Fruit fly (Drosophila melanogaster) whole organism, adult: ENCODE data around the gene Cyp4g15.

ENCODE experiments used
- CG11617 ChIP-seq: fragments of 200-800 bp; sonication (Bioruptor generic); optimal IDR thresholded peaks from 2 replicates; lab custom pipeline; 2017; ENCODE audit warnings: mild to moderate bottlenecking, missing biosample characterization, missing genetic modification reagents, missing genetic modification characterization
- CG12768 ChIP-seq: fragments of 200-800 bp; sonication (Bioruptor generic); optimal IDR thresholded peaks from 2 replicates; lab custom pipeline; 2017; ENCODE audit warnings: missing biosample characterization, missing genetic modification characterization, mild to moderate bottlenecking, moderate library complexity, missing genetic modification reagents
- CG14711 ChIP-seq: fragments of 200-800 bp; sonication (Bioruptor generic); optimal IDR thresholded peaks from 2 replicates; lab custom pipeline; 2018; ENCODE audit warnings: missing biosample characterization, mild to moderate bottlenecking, missing genetic modification characterization, moderate library complexity
- CG1620 ChIP-seq: fragments of 200-800 bp; sonication (Bioruptor generic); optimal IDR thresholded peaks from 2 replicates; lab custom pipeline; 2016; ENCODE audit warnings: missing biosample characterization, missing genetic modification characterization
- CG33017 ChIP-seq: fragments of 200-800 bp; sonication (Bioruptor generic); optimal IDR thresholded peaks from 2 replicates; lab custom pipeline; 2018; ENCODE audit warnings: missing biosample characterization, mild to moderate bottlenecking, missing genetic modification characterization, moderate library complexity
- CG5204 ChIP-seq: fragments of 200-800 bp; sonication (Bioruptor generic); optimal IDR thresholded peaks from 2 replicates; lab custom pipeline; 2016; ENCODE audit warnings: missing biosample characterization, missing genetic modification characterization
- CG7045 ChIP-seq: fragments of 200-800 bp; sonication (Bioruptor generic); optimal IDR thresholded peaks from 2 replicates; lab custom pipeline; 2017; ENCODE audit warnings: missing biosample characterization, mild to moderate bottlenecking, missing genetic modification characterization
- CG7101 ChIP-seq: fragments of 200-800 bp; sonication (Bioruptor generic); optimal IDR thresholded peaks from 2 replicates; lab custom pipeline; 2018; ENCODE audit warnings: missing biosample characterization, mild to moderate bottlenecking, missing genetic modification characterization, moderate library complexity
- Clk ChIP-seq: fragments of 200-800 bp; sonication (Bioruptor generic); optimal IDR thresholded peaks from 2 replicates; lab custom pipeline; 2017; ENCODE audit warnings: missing biosample characterization, missing genetic modification characterization
- Crg-1 ChIP-seq: fragments of 200-800 bp; sonication (Bioruptor generic); optimal IDR thresholded peaks from 2 replicates; lab custom pipeline; 2016; ENCODE audit warnings: missing biosample characterization, missing genetic modification characterization
- Hr96 ChIP-seq: fragments of 200-800 bp; sonication (Bioruptor generic); optimal IDR thresholded peaks from 2 replicates; lab custom pipeline; 2016; ENCODE audit warnings: missing biosample characterization, missing genetic modification characterization
- Mnt ChIP-seq: fragments of 200-800 bp; sonication (Bioruptor generic); optimal IDR thresholded peaks from 2 replicates; lab custom pipeline; 2016; ENCODE audit warnings: missing biosample characterization, mild to moderate bottlenecking, missing genetic modification characterization
- bab1 ChIP-seq: fragments of 200-800 bp; sonication (Bioruptor generic); optimal IDR thresholded peaks from 3 replicates; lab custom pipeline; 2019; ENCODE audit warnings: missing biosample characterization, mild to moderate bottlenecking, missing genetic modification characterization, moderate library complexity
- cic ChIP-seq: fragments of 200-800 bp; sonication (Bioruptor generic); optimal IDR thresholded peaks from 2 replicates; lab custom pipeline; 2017; ENCODE audit warnings: missing biosample characterization, mild to moderate bottlenecking, missing genetic modification characterization, moderate library complexity
- cnc ChIP-seq, 2 experiments: fragments of >200 bp; optimal IDR thresholded peaks; 2 replicates each; lab custom pipeline; 2017
- kay ChIP-seq: fragments of 200-800 bp; sonication (Bioruptor generic); peaks from one replicate; lab custom pipeline; 2016; ENCODE audit warnings: missing biosample characterization, missing genetic modification characterization, borderline replicate concordance
- ovo ChIP-seq: fragments of 200-800 bp; sonication (Bioruptor generic); optimal IDR thresholded peaks from 2 replicates; lab custom pipeline; 2016; ENCODE audit warnings: missing biosample characterization, missing genetic modification characterization
- pad ChIP-seq: fragments of 200-800 bp; sonication (Bioruptor generic); optimal IDR thresholded peaks from 3 replicates; lab custom pipeline; 2017; ENCODE audit warnings: missing biosample characterization, missing genetic modification characterization, mild to moderate bottlenecking, moderate library complexity, missing genetic modification reagents
- tj ChIP-seq: fragments of 200-800 bp; sonication (Bioruptor generic); optimal IDR thresholded peaks from 3 replicates; lab custom pipeline; 2017; ENCODE audit warnings: missing biosample characterization, mild to moderate bottlenecking, missing genetic modification characterization, moderate library complexity
- toe ChIP-seq: fragments of 200-800 bp; sonication (Bioruptor generic); optimal IDR thresholded peaks from 2 replicates; lab custom pipeline; 2016; ENCODE audit warnings: missing biosample characterization, missing genetic modification characterization

Cyp4g15 gene

dm6 chrX:11458912-11459836 lies 17.7 kb upstream of the Cyp4g15 start, which contains the start of gene CG43155:
CG43155 (plus strand) TSS chrX:11459786.
- TF ChIP-seq Hr96 (GFP tag; lab: Kevin White, UChicago) (no peak), pad (no peak), Clk (GFP tag; lab: Kevin White, UChicago) (no peak), CG33017 (tag; lab: Kevin White, UChicago) (no peak), Mnt (GFP tag; lab: Kevin White, UChicago) (no peak), CG11617 (GFP tag; lab: Kevin White, UChicago) (no peak), Crg-1 (no peak), ovo (GFP tag; lab: Kevin White, UChicago) (no peak), cic (GFP tag; lab: Kevin White, UChicago) (no peak), tj (GFP tag; lab: Kevin White, UChicago) (no peak), toe (no peak), CG7045 (GFP tag; lab: Kevin White, UChicago) (no peak), bab1 (GFP tag; lab: Kevin White, UChicago) (no peak), cnc (optimal IDR thresholded peaks at IDR 0.05; lab: Kevin White, UChicago) (no peak), CG12768 (GFP tag; lab: Kevin White, UChicago) (no peak), CG1620 (GFP tag; lab: Kevin White, UChicago) (no peak), CG14711 (tag; lab: Kevin White, UChicago) (no peak), kay (GFP tag; lab: Kevin White, UChicago) (no peak)

DNA sequence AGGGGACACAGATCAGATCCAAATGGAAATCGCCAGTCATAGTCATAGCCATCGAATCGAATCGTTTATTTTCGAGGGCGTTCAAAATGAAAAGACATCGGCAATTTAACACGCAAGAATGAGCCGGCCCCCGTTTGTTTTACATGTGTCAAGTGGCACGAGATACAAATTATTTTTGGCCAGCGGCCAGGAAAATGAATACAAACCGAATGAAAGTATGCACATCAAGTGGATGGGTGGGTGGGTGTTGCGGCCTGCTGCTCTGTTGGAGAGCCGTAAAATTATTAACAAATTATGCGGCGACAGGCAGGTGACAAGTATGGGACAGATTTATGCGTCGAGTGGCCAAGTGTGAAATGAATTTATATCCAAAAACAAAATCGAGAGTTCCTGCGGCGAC lies 12.8 kb upstream of the Cyp4g15 start:
- TF ChIP-seq cnc (optimal IDR thresholded peaks at IDR 0.05; lab: Kevin White, UChicago) (no peak), tj (GFP tag; lab: Kevin White, UChicago) (no peak), Clk (GFP tag; lab: Kevin White, UChicago) (no peak), CG14711 (tag; lab: Kevin White, UChicago) (no peak), toe (no peak), CG7101 (tag; lab: Kevin White, UChicago) (no peak), ovo (GFP tag; lab: Kevin White, UChicago) (no peak), Hr96 (GFP tag; lab: Kevin White, UChicago) (no peak), kay (GFP tag; lab: Kevin White, UChicago) (no peak), Mnt (GFP tag; lab: Kevin White, UChicago) (no peak), pad (no peak)

- TF ChIP-seq Crg-1 (no peak), Hr96 (GFP tag; lab: Kevin White, UChicago) (no peak), CG1620 (GFP tag; lab: Kevin White, UChicago) (no peak), kay (GFP tag; lab: Kevin White, UChicago) (no peak), CG11617 (GFP tag; lab: Kevin White, UChicago) (no peak), toe (no peak), CG5204 (GFP tag; lab: Kevin White, UChicago) (no peak)
Measured at dm6 chrX:11466757-11467156, 10.1 kb upstream of the Cyp4g15 start.

DNA sequence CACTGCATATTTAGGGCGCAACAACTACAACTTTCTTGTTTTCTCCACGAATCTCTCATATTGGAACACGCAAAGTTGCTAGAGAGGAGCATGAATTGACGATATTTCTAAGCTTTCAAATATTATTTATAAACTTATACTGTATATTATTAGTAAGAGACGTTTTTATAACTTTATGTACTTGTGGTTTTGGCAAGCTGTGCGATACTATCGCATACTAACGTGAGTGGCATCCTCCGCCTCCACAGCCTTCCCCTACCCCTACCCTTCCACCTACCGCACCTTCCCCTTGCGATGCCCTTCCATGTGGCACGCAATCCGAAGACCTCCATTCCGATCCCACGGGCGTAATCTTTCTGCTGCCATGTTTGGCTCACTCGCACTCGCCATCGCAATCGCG lies 8.6 kb upstream of the Cyp4g15 start:
- TF ChIP-seq CG11617 (GFP tag; lab: Kevin White, UChicago) (no peak), ovo (GFP tag; lab: Kevin White, UChicago) (no peak), kay (GFP tag; lab: Kevin White, UChicago) (no peak), Hr96 (GFP tag; lab: Kevin White, UChicago) (no peak), CG5204 (GFP tag; lab: Kevin White, UChicago) (no peak), bab1 (GFP tag; lab: Kevin White, UChicago) (no peak), CG7045 (GFP tag; lab: Kevin White, UChicago) (no peak), CG14711 (tag; lab: Kevin White, UChicago) (no peak), tj (GFP tag; lab: Kevin White, UChicago) (no peak), CG1620 (GFP tag; lab: Kevin White, UChicago) (no peak), cnc (optimal IDR thresholded peaks at IDR 0.05; lab: Kevin White, UChicago) (no peak), Crg-1 (no peak)

dm6 chrX:11483297-11483696 lies 6.4 kb downstream of the Cyp4g15 start, which contains the start of gene Uba5:
Uba5 (plus strand) TSS chrX:11483518.
- TF ChIP-seq CG7101 (tag; lab: Kevin White, UChicago) (peak; percentile 23), CG5204 (GFP tag; lab: Kevin White, UChicago) (no peak), Crg-1 (no peak), CG1620 (GFP tag; lab: Kevin White, UChicago) (peak; percentile 37), CG11617 (GFP tag; lab: Kevin White, UChicago) (no peak), pad (peak; percentile 12), bab1 (GFP tag; lab: Kevin White, UChicago) (peak; percentile 74), CG12768 (GFP tag; lab: Kevin White, UChicago) (no peak), CG14711 (tag; lab: Kevin White, UChicago) (peak; percentile 31), cic (GFP tag; lab: Kevin White, UChicago) (no peak), ovo (GFP tag; lab: Kevin White, UChicago) (peak; percentile 11), Mnt (GFP tag; lab: Kevin White, UChicago) (peak; percentile 59)

DNA sequence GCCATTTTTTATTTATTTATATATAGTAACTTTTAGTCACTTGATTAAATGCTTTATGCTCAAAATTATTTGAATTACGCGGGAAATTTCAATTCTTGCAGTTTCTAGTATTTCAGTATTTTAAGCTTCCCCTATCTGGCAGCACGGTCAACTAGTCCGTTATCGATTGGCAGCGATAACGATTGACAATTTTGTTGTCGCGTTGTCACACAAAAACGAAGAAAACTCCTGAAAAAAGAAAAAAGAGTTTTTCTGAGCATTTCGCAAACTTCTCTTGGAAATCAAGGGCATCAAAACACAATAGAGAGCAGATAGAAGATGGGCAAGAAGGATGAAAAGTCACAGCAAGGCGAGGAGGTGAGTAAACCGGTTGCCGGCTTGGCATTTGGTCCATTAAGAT lies 8.2 kb downstream of the Cyp4g15 start, which contains the start of gene Spase25:
Gene Spase25 (plus strand): TSS at position 176 of the 400 bp plus-strand sequence.
- TF ChIP-seq toe = no peak
- TF ChIP-seq bab1 (GFP tag; lab: Kevin White, UChicago) = peak; percentile 60
